Fruit fly (Drosophila melanogaster) whole organism, embryonic: ENCODE data around the gene Lerp.

ENCODE experiments used
- BtbVII ChIP-seq: fragments of 200-800 bp; sonication (Bioruptor generic); optimal IDR thresholded peaks from 3 replicates; lab custom pipeline; 2017; ENCODE audit warnings: missing biosample characterization, mild to moderate bottlenecking, missing genetic modification characterization
- CG11247 ChIP-seq: fragments of 200-800 bp; sonication (Bioruptor generic); IDR thresholded peaks from 2 replicates; pipeline ENCODE4 v1.3.6; 2022; ENCODE audit warnings: missing biosample characterization, missing genetic modification characterization
- CG14860 ChIP-seq: fragments of 200-800 bp; sonication (Bioruptor generic); IDR thresholded peaks from 3 replicates; pipeline ENCODE4 v1.3.6; 2022; ENCODE audit warnings: missing biosample characterization, missing genetic modification characterization; ENCODE audit not compliant: partially characterized antibody
- CG1529 ChIP-seq: fragments of 200-800 bp; sonication (Bioruptor generic); optimal IDR thresholded peaks from 3 replicates; lab custom pipeline; 2018; ENCODE audit warnings: missing biosample characterization, missing genetic modification characterization
- CG15514 ChIP-seq: fragments of 200-800 bp; sonication (Bioruptor generic); optimal IDR thresholded peaks from 3 replicates; lab custom pipeline; 2017; ENCODE audit warnings: missing biosample characterization, missing genetic modification characterization, mild to moderate bottlenecking, moderate library complexity, missing genetic modification reagents
- CG17802 ChIP-seq: fragments of 200-800 bp; sonication (Bioruptor generic); optimal IDR thresholded peaks from 2 replicates; lab custom pipeline; 2018; ENCODE audit warnings: missing biosample characterization, mild to moderate bottlenecking, missing genetic modification characterization, moderate library complexity
- CG2116 ChIP-seq: fragments of 200-800 bp; sonication (Bioruptor generic); optimal IDR thresholded peaks from 3 replicates; lab custom pipeline; 2018; ENCODE audit warnings: missing biosample characterization, mild to moderate bottlenecking, missing genetic modification characterization
- CG33213 ChIP-seq: fragments of 200-800 bp; sonication (Bioruptor generic); optimal IDR thresholded peaks from 3 replicates; lab custom pipeline; 2016; ENCODE audit warnings: missing biosample characterization, missing genetic modification characterization
- CG6854 ChIP-seq: fragments of 200-800 bp; sonication (Bioruptor generic); optimal IDR thresholded peaks from 3 replicates; lab custom pipeline; 2017; ENCODE audit warnings: missing biosample characterization, mild to moderate bottlenecking, missing genetic modification characterization
- CG8290 ChIP-seq, 3 experiments: fragments of 200-800 bp; sonication (Bioruptor generic); optimal IDR thresholded peaks; 2 replicates each; lab custom pipeline; 2016 to 2019; ENCODE audit warnings: missing biosample characterization in 3 of 3, missing genetic modification characterization in 3 of 3, mild to moderate bottlenecking in 2 of 3, moderate library complexity in 1 of 3
- CHES-1-like ChIP-seq: fragments of 200-800 bp; sonication (Bioruptor generic); optimal IDR thresholded peaks from 2 replicates; lab custom pipeline; 2016; ENCODE audit warnings: missing biosample characterization, missing genetic modification characterization
- Chrac-16 ChIP-seq: fragments of 200-800 bp; sonication (Bioruptor generic); optimal IDR thresholded peaks from 3 replicates; lab custom pipeline; 2016; ENCODE audit warnings: missing biosample characterization, missing genetic modification characterization
- Drgx ChIP-seq: fragments of 200-800 bp; sonication (Bioruptor generic); IDR thresholded peaks from 2 replicates; pipeline ENCODE4 v1.3.6; 2022; ENCODE audit warnings: missing biosample characterization, missing genetic modification characterization
- Eip74EF ChIP-seq, 2 experiments: fragments of 200-800 bp in 1 of 2; fragments of >200 bp in 1 of 2; sonication (Bioruptor generic) in 1 of 2; optimal IDR thresholded peaks; 2 replicates each; lab custom pipeline; 2017 to 2019; ENCODE audit warnings: missing biosample characterization in 2 of 2, missing genetic modification characterization in 2 of 2, mild to moderate bottlenecking in 1 of 2, moderate library complexity in 1 of 2
- GATAe ChIP-seq: fragments of 200-800 bp; sonication (Bioruptor generic); conservative IDR thresholded peaks from 2 replicates; pipeline ENCODE4 v1.3.6; 2022; ENCODE audit warnings: missing biosample characterization, missing genetic modification characterization
- HHEX ChIP-seq: fragments of 200-800 bp; sonication (Bioruptor generic); optimal IDR thresholded peaks from 3 replicates; lab custom pipeline; 2017; ENCODE audit warnings: missing biosample characterization, mild to moderate bottlenecking, missing genetic modification characterization, missing genetic modification reagents
- HLH3B ChIP-seq: fragments of 200-800 bp; sonication (Bioruptor generic); IDR thresholded peaks from 2 replicates; pipeline ENCODE4 v1.3.6; 2022; ENCODE audit warnings: missing biosample characterization, missing genetic modification characterization
- HLH4C ChIP-seq: fragments of 200-800 bp; sonication (Bioruptor generic); IDR thresholded peaks from 3 replicates; pipeline ENCODE4 v1.3.6; 2022; ENCODE audit warnings: missing biosample characterization, missing genetic modification characterization; ENCODE audit not compliant: partially characterized antibody
- HLH54F ChIP-seq: fragments of 200-800 bp; sonication (Bioruptor generic); optimal IDR thresholded peaks from 3 replicates; lab custom pipeline; 2016; ENCODE audit warnings: missing biosample characterization, missing genetic modification characterization
- Mrtf ChIP-seq: fragments of 200-800 bp; sonication (Bioruptor generic); IDR thresholded peaks from 3 replicates; pipeline ENCODE4 v1.3.6; 2022; ENCODE audit warnings: missing biosample characterization, missing genetic modification characterization
- Nf-YA ChIP-seq: fragments of 200-800 bp; sonication (Bioruptor generic); IDR thresholded peaks from 2 replicates; pipeline ENCODE4 v1.3.6; 2022; ENCODE audit warnings: missing biosample characterization, missing genetic modification characterization
- PHDP ChIP-seq: fragments of 200-800 bp; sonication (Bioruptor generic); optimal IDR thresholded peaks from 3 replicates; lab custom pipeline; 2018; ENCODE audit warnings: missing biosample characterization, mild to moderate bottlenecking, missing genetic modification characterization, moderate library complexity
- Poxn ChIP-seq: fragments of 200-800 bp; sonication (Bioruptor generic); IDR thresholded peaks from 2 replicates; pipeline ENCODE4 v1.3.6; 2022; ENCODE audit warnings: missing biosample characterization, missing genetic modification characterization
- Rx ChIP-seq: fragments of 200-800 bp; sonication (Bioruptor generic); IDR thresholded peaks from 2 replicates; pipeline ENCODE4 v1.3.6; 2022; ENCODE audit warnings: missing biosample characterization, missing genetic modification characterization
- bowl ChIP-seq: fragments of 200-800 bp; sonication (Bioruptor generic); IDR thresholded peaks from 2 replicates; pipeline ENCODE4 v1.3.6; 2022; ENCODE audit warnings: missing biosample characterization, missing genetic modification characterization
- cwo ChIP-seq: fragments of 200-800 bp; sonication (Bioruptor generic); optimal IDR thresholded peaks from 3 replicates; lab custom pipeline; 2017; ENCODE audit warnings: missing biosample characterization, missing genetic modification characterization, mild to moderate bottlenecking, moderate library complexity, missing genetic modification reagents
- dmrt11E ChIP-seq: fragments of 200-800 bp; sonication (Bioruptor generic); optimal IDR thresholded peaks from 3 replicates; lab custom pipeline; 2018; ENCODE audit warnings: missing biosample characterization, mild to moderate bottlenecking, missing genetic modification characterization, moderate library complexity
- eve ChIP-seq, 2 experiments: fragments of >200 bp; optimal IDR thresholded peaks; 2 replicates each; lab custom pipeline; 2017; ENCODE audit warnings: missing biosample characterization in 2 of 2, missing genetic modification characterization in 2 of 2
- ewg ChIP-seq: fragments of 200-800 bp; sonication (Bioruptor generic); optimal IDR thresholded peaks from 3 replicates; lab custom pipeline; 2017; ENCODE audit warnings: mild to moderate bottlenecking, missing biosample characterization, missing genetic modification reagents, missing genetic modification characterization
- gt ChIP-seq: fragments of 200-800 bp; sonication (Bioruptor generic); IDR thresholded peaks from 2 replicates; pipeline ENCODE4 v1.3.6; 2022; ENCODE audit warnings: missing biosample characterization, missing genetic modification characterization
- ham ChIP-seq: fragments of 200-800 bp; sonication (Bioruptor generic); IDR thresholded peaks from 2 replicates; pipeline ENCODE4 v1.3.6; 2022; ENCODE audit warnings: missing biosample characterization, missing genetic modification characterization
- inv ChIP-seq: fragments of 200-800 bp; sonication (Bioruptor generic); IDR thresholded peaks from 2 replicates; pipeline ENCODE4 v1.3.6; 2022; ENCODE audit warnings: missing biosample characterization, missing genetic modification characterization; ENCODE audit not compliant: partially characterized antibody
- ken ChIP-seq: fragments of 200-800 bp; sonication (Bioruptor generic); IDR thresholded peaks from 3 replicates; pipeline ENCODE4 v1.3.6; 2022; ENCODE audit warnings: missing biosample characterization, missing genetic modification characterization
- kni ChIP-seq: fragments of 200-800 bp; sonication (Bioruptor generic); optimal IDR thresholded peaks from 3 replicates; lab custom pipeline; 2017; ENCODE audit warnings: mild to moderate bottlenecking, missing biosample characterization, missing genetic modification reagents, missing genetic modification characterization
- lov ChIP-seq, 2 experiments: fragments of 200-800 bp in 1 of 2; fragments of >200 bp in 1 of 2; sonication (Bioruptor generic) in 1 of 2; IDR thresholded peaks in 1 of 2; optimal IDR thresholded peaks in 1 of 2; 2 replicates in 1 of 2; 3 replicates in 1 of 2; pipeline versions ENCODE4 v1.3.6 to Lab custom; 2017 to 2022; ENCODE audit warnings: missing biosample characterization in 1 of 2, missing genetic modification characterization in 1 of 2
- nerfin-1 ChIP-seq: fragments of 200-800 bp; sonication (Bioruptor generic); optimal IDR thresholded peaks from 3 replicates; lab custom pipeline; 2019; ENCODE audit warnings: missing biosample characterization, mild to moderate bottlenecking, missing genetic modification characterization, moderate library complexity
- org-1 ChIP-seq: fragments of 200-800 bp; sonication (Bioruptor generic); optimal IDR thresholded peaks from 2 replicates; lab custom pipeline; 2017; ENCODE audit warnings: missing biosample characterization, missing genetic modification characterization
- pzg ChIP-seq: fragments of 200-800 bp; sonication (Bioruptor generic); optimal IDR thresholded peaks from 3 replicates; lab custom pipeline; 2018; ENCODE audit warnings: missing biosample characterization, mild to moderate bottlenecking, missing genetic modification characterization, moderate library complexity
- repo ChIP-seq: fragments of 200-800 bp; sonication (Bioruptor generic); optimal IDR thresholded peaks from 2 replicates; lab custom pipeline; 2016; ENCODE audit warnings: missing biosample characterization, missing genetic modification characterization
- slou ChIP-seq: fragments of 200-800 bp; sonication (Bioruptor generic); optimal IDR thresholded peaks from 3 replicates; lab custom pipeline; 2016; ENCODE audit warnings: missing biosample characterization, missing genetic modification characterization
- sqz ChIP-seq: fragments of 200-800 bp; sonication (Bioruptor generic); optimal IDR thresholded peaks from 3 replicates; lab custom pipeline; 2018; ENCODE audit warnings: missing biosample characterization, mild to moderate bottlenecking, missing genetic modification characterization
- sr ChIP-seq: fragments of 200-800 bp; sonication (Bioruptor generic); IDR thresholded peaks from 3 replicates; pipeline ENCODE4 v1.3.6; 2022; ENCODE audit warnings: missing biosample characterization, missing genetic modification characterization
- ssp ChIP-seq: fragments of 200-800 bp; sonication (Bioruptor generic); IDR thresholded peaks from 2 replicates; pipeline ENCODE4 v1.3.6; 2022; ENCODE audit warnings: missing biosample characterization, missing genetic modification characterization
- tx ChIP-seq: fragments of 200-800 bp; sonication (Bioruptor generic); optimal IDR thresholded peaks from 2 replicates; lab custom pipeline; 2016; ENCODE audit warnings: missing biosample characterization, missing genetic modification characterization
- usp ChIP-seq: fragments of >200 bp; optimal IDR thresholded peaks from 2 replicates; lab custom pipeline; 2017; ENCODE audit warnings: missing biosample characterization, missing genetic modification characterization
- vfl ChIP-seq: fragments of 200-800 bp; sonication (Bioruptor generic); optimal IDR thresholded peaks from 2 replicates; lab custom pipeline; 2016; ENCODE audit warnings: missing biosample characterization, missing genetic modification characterization
- vnd ChIP-seq: fragments of 200-800 bp; sonication (Bioruptor generic); IDR thresholded peaks from 3 replicates; pipeline ENCODE4 v1.3.6; 2022; ENCODE audit warnings: missing biosample characterization, missing genetic modification characterization; ENCODE audit not compliant: partially characterized antibody
- zf30C ChIP-seq: fragments of 200-800 bp; sonication (Bioruptor generic); optimal IDR thresholded peaks from 3 replicates; lab custom pipeline; 2018; ENCODE audit warnings: missing biosample characterization, mild to moderate bottlenecking, missing genetic modification characterization
- zfh2 ChIP-seq: fragments of 200-800 bp; sonication (Bioruptor generic); optimal IDR thresholded peaks from 2 replicates; lab custom pipeline; 2016; ENCODE audit warnings: missing biosample characterization, missing genetic modification characterization

Gene Lerp

dm6 chr3R:26875544-26876027 is 12.7 kb upstream of the Lerp start, which contains the start of gene Rb97D (continued):
- no peak for TF ChIP-seq Nf-YA (GFP tag; lab: Robert Waterston, UW)
- TF ChIP-seq kni (GFP tag; lab: Kevin White, UChicago) = peak; percentile 2
- peak; percentile 75 for TF ChIP-seq HLH54F (GFP tag; lab: Kevin White, UChicago)
- no peak for TF ChIP-seq org-1 (GFP tag; lab: Kevin White, UChicago)
- TF ChIP-seq Drgx = peak; percentile 65
- TF ChIP-seq CG14860 = peak; percentile 86
- TF ChIP-seq PHDP (tag; lab: Kevin White, UChicago) = peak; percentile 71
- peak; percentile 36 for TF ChIP-seq CG17802 (tag; lab: Kevin White, UChicago)
- TF ChIP-seq GATAe = no peak
- TF ChIP-seq sr (GFP tag; lab: Robert Waterston, UW) = peak; percentile 6; the same call in 2 of the 3 replicates
- peak; percentile 62 for TF ChIP-seq Chrac-16 (GFP tag; lab: Kevin White, UChicago)
- peak; percentile 53 for TF ChIP-seq repo (GFP tag; lab: Kevin White, UChicago)
- TF ChIP-seq CHES-1-like (GFP tag; lab: Kevin White, UChicago) = peak; percentile 65
- TF ChIP-seq usp (GFP tag; lab: Kevin White, UChicago) = no peak
- no peak for TF ChIP-seq zf30C (GFP tag; lab: Kevin White, UChicago)
- peak; percentile 45 for TF ChIP-seq nerfin-1
- peak; percentile 46; the same call in 1 of the 3 replicates for TF ChIP-seq Mrtf (GFP tag; lab: Robert Waterston, UW)
- TF ChIP-seq vnd (GFP tag; lab: Robert Waterston, UW) = peak; percentile 82
- peak; percentile 49 for TF ChIP-seq CG1529 (GFP tag; lab: Kevin White, UChicago)
- TF ChIP-seq sqz (GFP tag; lab: Kevin White, UChicago) = peak; percentile 23
- no peak for TF ChIP-seq bowl (GFP tag; lab: Robert Waterston, UW)
- peak; percentile 69 for TF ChIP-seq zfh2 (GFP tag; lab: Kevin White, UChicago)
- peak; percentile 43 for TF ChIP-seq pzg (GFP tag; lab: Kevin White, UChicago)
- no peak for TF ChIP-seq BtbVII
- TF ChIP-seq CG6854 (GFP tag; lab: Kevin White, UChicago) = no peak
- TF ChIP-seq CG8290 (GFP tag; optimal IDR thresholded peaks at IDR 0.05; lab: Kevin White, UChicago) = peak; percentile 35
- TF ChIP-seq CG8290 (tag; optimal IDR thresholded peaks at IDR 0.05; lab: Kevin White, UChicago) = peak in 1 of 2 experiments; percentile 67
- TF ChIP-seq CG33213 (GFP tag; lab: Kevin White, UChicago) = peak; percentile 63
- no peak for TF ChIP-seq Poxn
- TF ChIP-seq Rx (GFP tag; lab: Robert Waterston, UW) = peak; percentile 19; the same call in 1 of the 2 replicates
- TF ChIP-seq HHEX (GFP tag; lab: Kevin White, UChicago) = peak; percentile 44
- TF ChIP-seq CG11247 = peak; percentile 51
- peak; percentile 82 for TF ChIP-seq HLH4C
- TF ChIP-seq tx (GFP tag; lab: Kevin White, UChicago) = peak; percentile 48
- TF ChIP-seq lov (optimal IDR thresholded peaks at IDR 0.05; lab: Kevin White, UChicago) = no peak
- no peak for TF ChIP-seq lov (GFP tag; IDR thresholded peaks at IDR 0.05; lab: Robert Waterston, UW)
- peak in 1 of 2 experiments; percentile 66 for TF ChIP-seq Eip74EF (GFP tag; optimal IDR thresholded peaks at IDR 0.05; lab: Kevin White, UChicago)
- TF ChIP-seq slou (GFP tag; lab: Kevin White, UChicago) = no peak
- TF ChIP-seq CG15514 (GFP tag; lab: Kevin White, UChicago) = peak; percentile 87
- peak; percentile 42 for TF ChIP-seq vfl (GFP tag; lab: Kevin White, UChicago)
- peak; percentile 20 for TF ChIP-seq cwo
- TF ChIP-seq ham (GFP tag; lab: Robert Waterston, UW) = no peak
- peak; percentile 56 for TF ChIP-seq CG2116 (GFP tag; lab: Kevin White, UChicago)
- peak; percentile 70 for TF ChIP-seq dmrt11E (tag; lab: Kevin White, UChicago)
- peak; percentile 73 for TF ChIP-seq inv (GFP tag; lab: Robert Waterston, UW)
- peak; percentile 70; the same call in 1 of the 2 replicates for TF ChIP-seq ssp (GFP tag; lab: Robert Waterston, UW)
- TF ChIP-seq HLH3B = peak; percentile 61
- peak; percentile 31 for TF ChIP-seq ewg (GFP tag; lab: Kevin White, UChicago)
- TF ChIP-seq eve (GFP tag; optimal IDR thresholded peaks at IDR 0.05; lab: Kevin White, UChicago) = no peak
- no peak for TF ChIP-seq gt (GFP tag; lab: Robert Waterston, UW)
- TF ChIP-seq ken = peak; percentile 69; the same call in 1 of the 3 replicates
